Worm (Caenorhabditis elegans) whole organism, late embryonic: Measurements from ENCODE around the gene F55C12.19.

ENCODE experiments used
- C38D4.7 ChIP-seq: fragments of 200-800 bp; sonication (Bioruptor generic); optimal IDR thresholded peaks from 2 replicates; lab custom pipeline; 2018; ENCODE audit warnings: mild to moderate bottlenecking, missing genetic modification characterization, moderate library complexity, missing compliant biosample characterization
- ceh-18 ChIP-seq: sonication (generic microtip); optimal IDR thresholded peaks from 2 replicates; lab custom pipeline; 2016; ENCODE audit warnings: missing genetic modification characterization, missing compliant biosample characterization
- ceh-48 ChIP-seq: sonication (generic microtip); optimal IDR thresholded peaks from 2 replicates; lab custom pipeline; 2016; ENCODE audit warnings: missing genetic modification characterization, inconsistent platforms, missing compliant biosample characterization
- che-1 ChIP-seq: sonication (generic microtip); optimal IDR thresholded peaks from 2 replicates; lab custom pipeline; 2016; ENCODE audit warnings: mild to moderate bottlenecking, missing genetic modification characterization, missing compliant biosample characterization
- dve-1 ChIP-seq: sonication (generic microtip); optimal IDR thresholded peaks from 2 replicates; lab custom pipeline; 2017; ENCODE audit warnings: antibody characterized with exemption, mild to moderate bottlenecking, missing genetic modification characterization, missing compliant biosample characterization
- elt-2 ChIP-seq: sonication (generic microtip); optimal IDR thresholded peaks from 2 replicates; lab custom pipeline; 2016; ENCODE audit warnings: missing genetic modification reagents, missing genetic modification characterization, missing compliant biosample characterization
- ets-4 ChIP-seq: sonication (generic microtip); optimal IDR thresholded peaks from 2 replicates; lab custom pipeline; 2016; ENCODE audit warnings: missing genetic modification characterization, missing compliant biosample characterization
- gmeb-2 ChIP-seq: sonication (generic microtip); optimal IDR thresholded peaks from 2 replicates; lab custom pipeline; 2016; ENCODE audit warnings: missing genetic modification characterization, inconsistent platforms, missing compliant biosample characterization
- hlh-15 ChIP-seq: sonication (generic microtip); optimal IDR thresholded peaks from 2 replicates; lab custom pipeline; 2016; ENCODE audit warnings: missing genetic modification characterization, missing compliant biosample characterization
- hlh-8 ChIP-seq: sonication (generic microtip); optimal IDR thresholded peaks from 2 replicates; lab custom pipeline; 2016; ENCODE audit warnings: missing genotype, missing genetic modification characterization, missing compliant biosample characterization
- madf-2 ChIP-seq: sonication (generic microtip); optimal IDR thresholded peaks from 2 replicates; lab custom pipeline; 2017; ENCODE audit warnings: missing genetic modification characterization, missing compliant biosample characterization
- npax-4 ChIP-seq: sonication (generic microtip); optimal IDR thresholded peaks from 2 replicates; lab custom pipeline; 2016; ENCODE audit warnings: missing genetic modification characterization, missing compliant biosample characterization
- pat-9 ChIP-seq: fragments of 200-800 bp; sonication (Bioruptor generic); optimal IDR thresholded peaks from 2 replicates; lab custom pipeline; 2018; ENCODE audit warnings: mild to moderate bottlenecking, missing genetic modification characterization, moderate library complexity, missing compliant biosample characterization
- pha-4 ChIP-seq: fragments of 150-350 bp; optimal IDR thresholded peaks from 2 replicates; lab custom pipeline; 2018; ENCODE audit warnings: missing biosample characterization, missing genetic modification reagents, missing genetic modification characterization
- ref-2 ChIP-seq: sonication (generic microtip); optimal IDR thresholded peaks from 2 replicates; lab custom pipeline; 2016; ENCODE audit warnings: missing genetic modification characterization, missing compliant biosample characterization
- sdc-2 ChIP-seq: sonication (generic microtip); optimal IDR thresholded peaks from 2 replicates; lab custom pipeline; 2016; ENCODE audit warnings: missing genotype, missing genetic modification characterization, missing compliant biosample characterization
- zip-5 ChIP-seq: sonication (generic microtip); optimal IDR thresholded peaks from 2 replicates; lab custom pipeline; 2016; ENCODE audit warnings: missing genetic modification characterization, missing compliant biosample characterization

F55C12.19 gene

DNA sequence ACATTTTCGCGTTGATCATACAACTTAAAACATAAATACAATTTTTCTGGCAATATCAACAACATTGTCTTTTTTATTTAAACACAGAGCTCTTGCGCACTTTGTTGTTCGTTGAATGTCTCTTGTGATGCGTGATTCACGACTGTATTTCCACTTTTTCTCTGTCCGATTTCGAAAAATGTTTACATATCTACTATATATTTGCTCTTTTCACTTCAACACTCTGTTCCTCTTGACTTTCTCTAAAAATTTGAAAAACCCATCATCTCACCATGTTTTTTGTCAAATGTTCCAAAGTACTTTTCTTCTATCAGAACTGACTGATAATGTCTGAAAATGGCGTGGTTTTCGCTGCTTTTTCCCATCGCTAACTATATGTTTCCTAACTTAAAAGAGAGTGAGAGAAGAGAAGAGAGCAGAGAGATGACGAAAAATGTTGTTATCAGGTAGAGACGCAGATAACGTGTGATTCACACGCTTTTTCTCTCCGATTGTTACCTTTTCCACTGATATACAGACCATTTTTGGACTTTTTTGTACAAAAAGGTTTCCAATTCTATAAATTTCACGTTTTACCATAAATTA, 46.1 kb downstream of the F55C12.19 start:
- TF ChIP-seq ref-2 (tag; lab: Kevin White, UChicago) (no peak), hlh-8 (tag; lab: Kevin White, UChicago) (no peak), pat-9 (tag; lab: Kevin White, UChicago) (no peak), elt-2 (tag; lab: Kevin White, UChicago) (peak; percentile 69), gmeb-2 (no peak)

DNA sequence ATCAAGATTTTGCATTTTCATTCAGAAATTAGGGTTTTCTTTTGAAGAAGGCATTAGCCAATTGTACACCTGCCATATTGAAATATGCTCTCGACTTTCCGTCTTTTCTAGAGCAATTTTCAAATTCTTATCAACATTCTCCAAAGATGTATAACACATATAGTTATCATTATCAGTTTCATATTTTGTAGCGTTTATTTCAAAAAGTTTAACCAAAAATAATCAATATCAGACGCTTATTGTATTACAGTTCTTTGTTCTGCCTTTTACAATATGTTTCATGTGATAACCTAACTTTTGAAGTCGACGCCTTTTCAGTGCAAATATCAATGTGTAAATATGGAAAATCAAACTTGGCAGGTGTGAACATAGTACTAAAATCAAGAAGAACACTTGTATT, 48.0 kb downstream of the F55C12.19 start:
- TF ChIP-seq dve-1 (tag; lab: Kevin White, UChicago) (no peak), pha-4 (no peak), ceh-48 (tag; lab: Kevin White, UChicago) (no peak), gmeb-2 (no peak), ets-4 (tag; lab: Kevin White, UChicago) (no peak), ceh-18 (no peak), sdc-2 (no peak), C38D4.7 (GFP tag; lab: Kevin White, UChicago) (no peak), hlh-8 (tag; lab: Kevin White, UChicago) (no peak), hlh-15 (no peak), che-1 (tag; lab: Kevin White, UChicago) (no peak), madf-2 (no peak), npax-4 (tag; lab: Kevin White, UChicago) (no peak), zip-5 (tag; lab: Kevin White, UChicago) (no peak)
